Fruit fly (Drosophila melanogaster) whole organism, prepupa: ENCODE measurements around the gene wrm1.

Source experiments
- Blimp-1 ChIP-seq: fragments of 200-800 bp; sonication (Bioruptor generic); optimal IDR thresholded peaks from 3 replicates; lab custom pipeline; 2017; ENCODE audit warnings: missing biosample characterization, missing genetic modification characterization, mild to moderate bottlenecking, moderate library complexity, missing genetic modification reagents
- CG10631 ChIP-seq: fragments of 200-800 bp; sonication (Bioruptor generic); optimal IDR thresholded peaks from 2 replicates; lab custom pipeline; 2016; ENCODE audit warnings: missing biosample characterization, missing genetic modification characterization
- CG11294 ChIP-seq: fragments of 200-800 bp; sonication (Bioruptor generic); IDR thresholded peaks from 2 replicates; pipeline ENCODE4 v1.3.6; 2022; ENCODE audit warnings: missing biosample characterization, missing genetic modification characterization
- CG11762 ChIP-seq: fragments of 200-800 bp; sonication (Bioruptor generic); optimal IDR thresholded peaks from 3 replicates; lab custom pipeline; 2016; ENCODE audit warnings: missing biosample characterization, missing genetic modification characterization; ENCODE audit not compliant: insufficient read depth
- CG11902 ChIP-seq: fragments of 200-800 bp; sonication (Bioruptor generic); optimal IDR thresholded peaks from 3 replicates; lab custom pipeline; 2016; ENCODE audit warnings: missing biosample characterization, missing genetic modification characterization
- CG15336 ChIP-seq: fragments of 200-800 bp; sonication (Bioruptor generic); IDR thresholded peaks from 2 replicates; pipeline ENCODE4 v1.3.6; 2022; ENCODE audit warnings: missing biosample characterization, missing genetic modification characterization
- CG1621 ChIP-seq: fragments of 200-800 bp; sonication (Bioruptor generic); optimal IDR thresholded peaks from 3 replicates; lab custom pipeline; 2018; ENCODE audit warnings: missing biosample characterization, mild to moderate bottlenecking, missing genetic modification characterization
- CG3032 ChIP-seq: fragments of 200-800 bp; optimal IDR thresholded peaks from 2 replicates; lab custom pipeline; 2019; ENCODE audit warnings: missing biosample characterization, mild to moderate bottlenecking, missing genetic modification characterization, moderate library complexity
- CG31627 ChIP-seq: fragments of 200-800 bp; sonication (Bioruptor generic); optimal IDR thresholded peaks from 3 replicates; lab custom pipeline; 2016; ENCODE audit warnings: missing biosample characterization, missing genetic modification characterization
- CG34406 ChIP-seq: fragments of 200-800 bp; sonication (Bioruptor generic); optimal IDR thresholded peaks from 3 replicates; lab custom pipeline; 2016; ENCODE audit warnings: missing biosample characterization, missing genetic modification characterization
- CG3919 ChIP-seq: fragments of 200-800 bp; sonication (Bioruptor generic); optimal IDR thresholded peaks from 3 replicates; lab custom pipeline; 2016; ENCODE audit warnings: missing biosample characterization, missing genetic modification characterization
- CG4318 ChIP-seq: fragments of 200-800 bp; sonication (Bioruptor generic); optimal IDR thresholded peaks from 3 replicates; lab custom pipeline; 2017; ENCODE audit warnings: missing biosample characterization, mild to moderate bottlenecking, missing genetic modification characterization
- CG6163 ChIP-seq: fragments of 200-800 bp; sonication (Bioruptor generic); IDR thresholded peaks from 3 replicates; pipeline ENCODE4 v1.3.6; 2022; ENCODE audit warnings: missing biosample characterization, missing genetic modification characterization
- CG6276 ChIP-seq: fragments of 200-800 bp; sonication (Bioruptor generic); optimal IDR thresholded peaks from 2 replicates; lab custom pipeline; 2017; ENCODE audit warnings: missing biosample characterization, mild to moderate bottlenecking, missing genetic modification characterization
- CG6792 ChIP-seq: fragments of 200-800 bp; sonication (Bioruptor generic); optimal IDR thresholded peaks from 3 replicates; lab custom pipeline; 2016; ENCODE audit warnings: missing biosample characterization, missing genetic modification characterization
- CG6808 ChIP-seq: fragments of 200-800 bp; sonication (Bioruptor generic); optimal IDR thresholded peaks from 3 replicates; lab custom pipeline; 2017; ENCODE audit warnings: missing biosample characterization, missing genetic modification characterization, mild to moderate bottlenecking, moderate library complexity, missing genetic modification reagents
- CG6854 ChIP-seq: fragments of 200-800 bp; sonication (Bioruptor generic); optimal IDR thresholded peaks from 2 replicates; lab custom pipeline; 2017; ENCODE audit warnings: missing biosample characterization, mild to moderate bottlenecking, missing genetic modification characterization
- CG7368 ChIP-seq: fragments of 200-800 bp; sonication (Bioruptor generic); optimal IDR thresholded peaks from 3 replicates; lab custom pipeline; 2016; ENCODE audit warnings: missing biosample characterization, missing genetic modification characterization
- CG8119 ChIP-seq: fragments of 200-800 bp; sonication (Bioruptor generic); IDR thresholded peaks from 3 replicates; pipeline ENCODE4 v1.3.6; 2022; ENCODE audit warnings: missing biosample characterization, missing genetic modification characterization
- CG8632 ChIP-seq: fragments of 200-800 bp; sonication (Bioruptor generic); optimal IDR thresholded peaks from 3 replicates; lab custom pipeline; 2016; ENCODE audit warnings: missing biosample characterization, missing genetic modification characterization
- CG9139 ChIP-seq: fragments of 200-800 bp; sonication (Bioruptor generic); optimal IDR thresholded peaks from 3 replicates; lab custom pipeline; 2017; ENCODE audit warnings: missing biosample characterization, mild to moderate bottlenecking, missing genetic modification characterization
- Eip75B ChIP-seq: fragments of 200-800 bp; sonication (Bioruptor generic); optimal IDR thresholded peaks from 3 replicates; lab custom pipeline; 2016; ENCODE audit warnings: missing biosample characterization, missing genetic modification characterization
- Eip78C ChIP-seq: fragments of 200-800 bp; sonication (Bioruptor generic); peaks from one replicate; lab custom pipeline; 2016; ENCODE audit warnings: missing biosample characterization, missing genetic modification characterization
- Eip93F ChIP-seq: fragments of 200-800 bp; sonication (Bioruptor generic); optimal IDR thresholded peaks from 2 replicates; lab custom pipeline; 2016; ENCODE audit warnings: missing biosample characterization, mild to moderate bottlenecking, missing genetic modification characterization
- Ets21C ChIP-seq: fragments of 200-800 bp; sonication (Bioruptor generic); optimal IDR thresholded peaks from 3 replicates; lab custom pipeline; 2016; ENCODE audit warnings: missing biosample characterization, missing genetic modification characterization
- Ets96B ChIP-seq: fragments of 200-800 bp; optimal IDR thresholded peaks from 2 replicates; lab custom pipeline; 2019; ENCODE audit warnings: missing biosample characterization, mild to moderate bottlenecking, missing genetic modification characterization, moderate library complexity
- Gug ChIP-seq: fragments of 200-800 bp; sonication (Bioruptor generic); IDR thresholded peaks from 2 replicates; pipeline ENCODE4 v1.3.6; 2022; ENCODE audit warnings: missing biosample characterization, missing genetic modification characterization
- Hr38 ChIP-seq: sonication (Bioruptor generic); optimal IDR thresholded peaks from 2 replicates; lab custom pipeline; 2016; ENCODE audit warnings: missing biosample characterization, missing genetic modification characterization
- Hr39 ChIP-seq: fragments of 200-800 bp; sonication (Bioruptor generic); optimal IDR thresholded peaks from 2 replicates; lab custom pipeline; 2016; ENCODE audit warnings: missing biosample characterization, missing genetic modification characterization
- Hr4 ChIP-seq: fragments of 200-800 bp; sonication (Bioruptor generic); optimal IDR thresholded peaks from 3 replicates; lab custom pipeline; 2016; ENCODE audit warnings: missing biosample characterization, missing genetic modification characterization
- Lpt ChIP-seq: fragments of 200-800 bp; sonication (Bioruptor generic); optimal IDR thresholded peaks from 3 replicates; lab custom pipeline; 2016; ENCODE audit warnings: missing biosample characterization, missing genetic modification characterization
- Met ChIP-seq: fragments of 200-800 bp; sonication (Bioruptor generic); optimal IDR thresholded peaks from 3 replicates; lab custom pipeline; 2016; ENCODE audit warnings: missing biosample characterization, missing genetic modification characterization
- Smox ChIP-seq: fragments of 200-800 bp; sonication (Bioruptor generic); optimal IDR thresholded peaks from 3 replicates; lab custom pipeline; 2016; ENCODE audit warnings: missing biosample characterization, missing genetic modification characterization
- Sox102F ChIP-seq: fragments of 200-800 bp; sonication (Bioruptor generic); optimal IDR thresholded peaks from 2 replicates; lab custom pipeline; 2016; ENCODE audit warnings: missing biosample characterization, mild to moderate bottlenecking, missing genetic modification characterization
- Sox14 ChIP-seq: fragments of 200-800 bp; sonication (Bioruptor generic); optimal IDR thresholded peaks from 3 replicates; lab custom pipeline; 2016; ENCODE audit warnings: missing biosample characterization, missing genetic modification characterization
- Sox15 ChIP-seq: fragments of 200-800 bp; sonication (Bioruptor generic); optimal IDR thresholded peaks from 3 replicates; lab custom pipeline; 2016; ENCODE audit warnings: missing biosample characterization, missing genetic modification characterization
- achi ChIP-seq: fragments of 200-800 bp; sonication (Bioruptor generic); optimal IDR thresholded peaks from 3 replicates; lab custom pipeline; 2016; ENCODE audit warnings: missing biosample characterization, missing genetic modification characterization
- acj6 ChIP-seq: fragments of 200-800 bp; sonication (Bioruptor generic); optimal IDR thresholded peaks from 3 replicates; lab custom pipeline; 2016; ENCODE audit warnings: missing biosample characterization, missing genetic modification characterization
- cyc ChIP-seq: fragments of 200-800 bp; sonication (Bioruptor generic); optimal IDR thresholded peaks from 3 replicates; lab custom pipeline; 2016; ENCODE audit warnings: missing biosample characterization, missing genetic modification characterization
- dsx ChIP-seq: fragments of 200-800 bp; optimal IDR thresholded peaks from 3 replicates; lab custom pipeline; 2019; ENCODE audit warnings: missing biosample characterization, mild to moderate bottlenecking, missing genetic modification characterization, moderate library complexity; ENCODE audit not compliant: poor library complexity, severe bottlenecking
- eg ChIP-seq: fragments of 200-800 bp; sonication (Bioruptor generic); IDR thresholded peaks from 3 replicates; pipeline ENCODE4 v1.3.6; 2022; ENCODE audit warnings: missing biosample characterization, missing genetic modification characterization
- esn ChIP-seq: fragments of 200-800 bp; sonication (Bioruptor generic); optimal IDR thresholded peaks from 2 replicates; lab custom pipeline; 2016; ENCODE audit warnings: missing biosample characterization, mild to moderate bottlenecking, missing genetic modification characterization, moderate library complexity
- fd59A ChIP-seq: fragments of 200-800 bp; sonication (Bioruptor generic); optimal IDR thresholded peaks from 2 replicates; lab custom pipeline; 2017; ENCODE audit warnings: missing biosample characterization, mild to moderate bottlenecking, missing genetic modification characterization, missing genetic modification reagents
- fd85E ChIP-seq: fragments of 200-800 bp; sonication (Bioruptor generic); optimal IDR thresholded peaks from 3 replicates; lab custom pipeline; 2016; ENCODE audit warnings: missing biosample characterization, missing genetic modification characterization
- fkh ChIP-seq: fragments of 200-800 bp; sonication (Bioruptor generic); optimal IDR thresholded peaks from 3 replicates; lab custom pipeline; 2017; ENCODE audit warnings: missing biosample characterization, mild to moderate bottlenecking, missing genetic modification characterization, moderate library complexity
- lz ChIP-seq: fragments of 200-800 bp; sonication (Bioruptor generic); optimal IDR thresholded peaks from 3 replicates; lab custom pipeline; 2016; ENCODE audit warnings: missing biosample characterization, missing genetic modification characterization
- ss ChIP-seq, 2 experiments: fragments of 200-800 bp; sonication (Bioruptor generic); optimal IDR thresholded peaks; 2 replicates in 1 of 2; 3 replicates in 1 of 2; lab custom pipeline; 2017 to 2018; ENCODE audit warnings: mild to moderate bottlenecking in 2 of 2, missing biosample characterization in 2 of 2, missing genetic modification characterization in 2 of 2, moderate library complexity in 1 of 2
- vri ChIP-seq: fragments of 200-800 bp; sonication (Bioruptor generic); optimal IDR thresholded peaks from 3 replicates; lab custom pipeline; 2016; ENCODE audit warnings: missing biosample characterization, mild to moderate bottlenecking, missing genetic modification characterization

Gene wrm1

dm6 chr3L:7334990-7335389 is at the start of gene wrm1, which contains the start of gene wrm2:
wrm1 (minus strand) TSS chr3L:7335226.
wrm2 (minus strand) TSS chr3L:7335226.
- TF ChIP-seq eg (GFP tag; lab: Robert Waterston, UW) (peak; percentile 37; the same call in 1 of the 3 replicates), dsx (GFP tag; lab: Kevin White, UChicago) (peak; percentile 18), CG3919 (GFP tag; lab: Kevin White, UChicago) (no peak), esn (GFP tag; lab: Kevin White, UChicago) (peak; percentile 8)

DNA sequence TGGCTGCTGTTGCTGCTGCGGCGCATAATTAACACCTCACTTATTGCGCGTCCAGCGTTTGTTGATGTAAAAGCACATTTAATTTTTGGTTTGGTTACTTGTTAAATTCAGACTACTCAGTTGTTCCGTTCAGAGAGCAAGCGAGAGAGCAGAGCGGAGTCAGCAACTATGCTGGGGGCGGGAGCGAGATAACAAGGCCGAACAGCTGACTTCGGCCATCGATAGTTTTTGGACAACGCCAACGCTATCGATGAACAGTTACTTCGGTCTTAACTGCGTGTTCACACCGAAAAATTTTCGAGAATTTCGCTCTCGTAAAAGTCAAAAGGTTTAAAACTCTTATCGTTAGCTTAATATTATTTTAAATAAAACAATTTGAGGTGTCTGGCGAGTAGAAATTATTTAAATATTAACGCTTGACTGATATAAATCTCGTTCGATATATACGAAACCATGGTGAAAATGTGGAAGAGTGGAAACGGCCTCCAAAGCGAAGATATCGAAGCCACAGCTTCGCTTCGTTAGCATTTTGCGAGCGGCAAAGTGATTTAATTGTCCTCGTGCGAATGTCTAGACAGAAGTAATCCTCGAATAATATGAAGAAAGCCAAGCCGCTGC is 46.4 kb upstream of the wrm1 start, which contains the start of the genes SMSr and smid:
Gene SMSr, minus strand, starts transcription at position 116 of the 618 bp plus-strand sequence.
Gene smid, plus strand, starts transcription at position 256 of the 618 bp plus-strand sequence.
- TF ChIP-seq CG31627 (GFP tag; lab: Kevin White, UChicago) (peak; percentile 70), Smox (GFP tag; lab: Kevin White, UChicago) (no peak), Hr39 (GFP tag; lab: Kevin White, UChicago) (peak; percentile 66), Gug (GFP tag; lab: Robert Waterston, UW) (peak; percentile 57; the same call in 1 of the 2 replicates), Blimp-1 (no peak), achi (GFP tag; lab: Kevin White, UChicago) (peak; percentile 44), CG3032 (tag; lab: Kevin White, UChicago) (peak; percentile 56), CG8119 (GFP tag; lab: Robert Waterston, UW) (no peak), CG34406 (GFP tag; lab: Kevin White, UChicago) (peak; percentile 47), Ets21C (GFP tag; lab: Kevin White, UChicago) (peak; percentile 57), CG6808 (GFP tag; lab: Kevin White, UChicago) (peak; percentile 5), fd59A (GFP tag; lab: Kevin White, UChicago) (no peak), acj6 (peak; percentile 71), Eip93F (no peak), Sox102F (GFP tag; lab: Kevin White, UChicago) (peak; percentile 50), CG6276 (GFP tag; lab: Kevin White, UChicago) (no peak), fd85E (no peak), CG6854 (GFP tag; lab: Kevin White, UChicago) (peak; percentile 44), cyc (GFP tag; lab: Kevin White, UChicago) (peak; percentile 64), CG11294 (GFP tag; lab: Robert Waterston, UW) (no peak), Met (GFP tag; lab: Kevin White, UChicago) (no peak), Hr38 (GFP tag; lab: Kevin White, UChicago) (no peak), CG9139 (GFP tag; lab: Kevin White, UChicago) (no peak), lz (peak; percentile 71), Sox14 (GFP tag; lab: Kevin White, UChicago) (peak; percentile 77), CG6163 (GFP tag; lab: Robert Waterston, UW) (peak; percentile 41; the same call in 1 of the 3 replicates), Lpt (GFP tag; lab: Kevin White, UChicago) (peak; percentile 46), CG6792 (peak; percentile 56), fkh (GFP tag; lab: Kevin White, UChicago) (no peak), ss (GFP tag; optimal IDR thresholded peaks at IDR 0.05; lab: Kevin White, UChicago) (peak in 1 of 2 experiments; percentile 4), dsx (GFP tag; lab: Kevin White, UChicago) (peak; percentile 27), Eip75B (GFP tag; lab: Kevin White, UChicago) (peak; percentile 61), CG10631 (GFP tag; lab: Kevin White, UChicago) (peak; percentile 55), eg (GFP tag; lab: Robert Waterston, UW) (no peak), CG1621 (peak; percentile 31), CG3919 (GFP tag; lab: Kevin White, UChicago) (peak; percentile 58), CG4318 (GFP tag; lab: Kevin White, UChicago) (peak; percentile 47), CG7368 (no peak), Eip78C (GFP tag; lab: Kevin White, UChicago) (peak; percentile 79), Sox15 (peak; percentile 53), CG15336 (peak; percentile 32; the same call in 1 of the 2 replicates), vri (GFP tag; lab: Kevin White, UChicago) (no peak), CG11762 (GFP tag; lab: Kevin White, UChicago) (no peak), CG11902 (GFP tag; lab: Kevin White, UChicago) (peak; percentile 33), CG8632 (GFP tag; lab: Kevin White, UChicago) (no peak), Ets96B (tag; lab: Kevin White, UChicago) (peak; percentile 53), Hr4 (GFP tag; lab: Kevin White, UChicago) (peak; percentile 71)
